Worm (Caenorhabditis elegans): ENCODE measurements around the gene Y57G7A.1.

DNA sequence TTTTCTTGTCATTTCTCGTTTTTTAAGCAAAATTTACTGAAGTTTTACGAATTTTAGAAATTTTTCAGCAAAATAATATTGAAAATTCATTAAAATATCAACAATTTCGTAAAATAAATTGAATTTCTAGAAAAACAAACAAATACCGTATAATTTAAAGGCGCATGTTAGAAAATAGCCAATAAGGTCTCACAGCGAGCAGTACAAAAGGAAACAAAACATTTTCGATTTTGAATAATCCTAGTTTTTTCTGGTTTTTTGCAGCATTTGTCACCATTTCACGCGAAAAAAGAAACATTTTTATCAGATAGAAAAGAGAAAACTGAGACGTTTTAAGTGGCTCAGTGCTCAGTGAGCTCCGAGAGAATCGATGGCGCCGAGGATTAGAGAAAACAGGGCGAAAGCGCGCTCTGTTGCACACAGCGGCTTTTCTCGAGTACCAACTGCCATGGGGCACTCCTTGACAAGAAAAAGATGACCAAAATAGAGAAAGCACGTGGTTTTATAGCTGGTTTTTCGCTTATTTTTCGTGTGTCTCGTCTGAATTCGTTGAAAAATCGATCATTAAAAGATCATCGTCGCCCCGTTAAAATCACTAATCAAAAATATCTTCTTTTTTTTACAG is 11.7 kb downstream of the Y57G7A.1 start, which contains the start of the genes alh-6 and fcho-1:
- TF ChIP-seq ham-2 (GFP tag; optimal IDR thresholded peaks at IDR 0.05) (no peak), nhr-28 (tag; optimal IDR thresholded peaks at IDR 0.05) (no peak)
